Fruit fly (Drosophila melanogaster) whole organism, embryonic: ENCODE results near the gene CG32066.

Source experiments
- ATbp ChIP-seq: fragments of 200-800 bp; sonication (Bioruptor generic); optimal IDR thresholded peaks from 2 replicates; lab custom pipeline; 2017; ENCODE audit warnings: missing biosample characterization, mild to moderate bottlenecking, missing genetic modification characterization, missing genetic modification reagents
- C15 ChIP-seq: fragments of 200-800 bp; sonication (Bioruptor generic); IDR thresholded peaks from 3 replicates; pipeline ENCODE4 v1.3.6; 2022; ENCODE audit warnings: missing biosample characterization, missing genetic modification characterization
- CG10209 ChIP-seq: fragments of 200-800 bp; sonication (Bioruptor generic); optimal IDR thresholded peaks from 3 replicates; lab custom pipeline; 2017; ENCODE audit warnings: missing biosample characterization, mild to moderate bottlenecking, missing genetic modification characterization, missing genetic modification reagents
- CG10654 ChIP-seq: fragments of 200-800 bp; sonication (Bioruptor generic); optimal IDR thresholded peaks from 2 replicates; lab custom pipeline; 2016; ENCODE audit warnings: missing biosample characterization, missing genetic modification characterization
- CG11723 ChIP-seq: fragments of 200-800 bp; sonication (Bioruptor generic); optimal IDR thresholded peaks from 2 replicates; lab custom pipeline; 2017; ENCODE audit warnings: missing biosample characterization, mild to moderate bottlenecking, missing genetic modification characterization
- CG12071 ChIP-seq: fragments of 200-800 bp; sonication (Bioruptor generic); optimal IDR thresholded peaks from 3 replicates; lab custom pipeline; 2018; ENCODE audit warnings: missing biosample characterization, mild to moderate bottlenecking, missing genetic modification characterization
- CG12104 ChIP-seq: fragments of 200-800 bp; sonication (Bioruptor generic); optimal IDR thresholded peaks from 3 replicates; lab custom pipeline; 2016; ENCODE audit warnings: missing biosample characterization, missing genetic modification characterization
- CG12744 ChIP-seq: fragments of 200-800 bp; sonication (Bioruptor generic); optimal IDR thresholded peaks from 2 replicates; lab custom pipeline; 2016; ENCODE audit warnings: missing biosample characterization, missing genetic modification characterization
- CG12769 ChIP-seq: fragments of 200-800 bp; sonication (Bioruptor generic); optimal IDR thresholded peaks from 2 replicates; lab custom pipeline; 2019; ENCODE audit warnings: missing biosample characterization, mild to moderate bottlenecking, missing genetic modification characterization, moderate library complexity
- CG13624 ChIP-seq: fragments of 200-800 bp; sonication (Bioruptor generic); optimal IDR thresholded peaks from 2 replicates; lab custom pipeline; 2016; ENCODE audit warnings: missing biosample characterization, missing genetic modification characterization
- CG14667 ChIP-seq: fragments of 200-800 bp; sonication (Bioruptor generic); IDR thresholded peaks from 2 replicates; pipeline ENCODE4 v1.3.6; 2022; ENCODE audit warnings: missing biosample characterization, missing genetic modification characterization
- CG1529 ChIP-seq: fragments of 200-800 bp; sonication (Bioruptor generic); optimal IDR thresholded peaks from 3 replicates; lab custom pipeline; 2018; ENCODE audit warnings: missing biosample characterization, missing genetic modification characterization
- CG16813 ChIP-seq: fragments of 200-800 bp; sonication (Bioruptor generic); IDR thresholded peaks from 3 replicates; pipeline ENCODE4 v1.3.6; 2022; ENCODE audit warnings: missing biosample characterization, missing genetic modification characterization; ENCODE audit not compliant: partially characterized antibody
- CG18262 ChIP-seq: fragments of 200-800 bp; optimal IDR thresholded peaks from 3 replicates; lab custom pipeline; 2019; ENCODE audit warnings: missing biosample characterization, mild to moderate bottlenecking, missing genetic modification characterization, moderate library complexity
- CG34376 ChIP-seq: fragments of 200-800 bp; sonication (Bioruptor generic); optimal IDR thresholded peaks from 2 replicates; lab custom pipeline; 2018; ENCODE audit warnings: missing biosample characterization, mild to moderate bottlenecking, missing genetic modification characterization
- CG3995 ChIP-seq: fragments of 200-800 bp; sonication (Bioruptor generic); optimal IDR thresholded peaks from 3 replicates; lab custom pipeline; 2016; ENCODE audit warnings: missing biosample characterization, missing genetic modification characterization
- CG4360 ChIP-seq: fragments of 200-800 bp; sonication (Bioruptor generic); IDR thresholded peaks from 2 replicates; pipeline ENCODE4 v1.3.6; 2022; ENCODE audit warnings: missing biosample characterization, missing genetic modification characterization
- CG6854 ChIP-seq: fragments of 200-800 bp; sonication (Bioruptor generic); optimal IDR thresholded peaks from 3 replicates; lab custom pipeline; 2017; ENCODE audit warnings: missing biosample characterization, mild to moderate bottlenecking, missing genetic modification characterization
- CG7372 ChIP-seq: fragments of 200-800 bp; sonication (Bioruptor generic); IDR thresholded peaks from 2 replicates; pipeline ENCODE4 v1.3.6; 2022; ENCODE audit warnings: missing biosample characterization, missing genetic modification characterization
- CG8359 ChIP-seq: fragments of 200-800 bp; sonication (Bioruptor generic); optimal IDR thresholded peaks from 2 replicates; lab custom pipeline; 2017; ENCODE audit warnings: missing biosample characterization, mild to moderate bottlenecking, missing genetic modification characterization, borderline replicate concordance
- CG9609 ChIP-seq: fragments of 200-800 bp; sonication (Bioruptor generic); optimal IDR thresholded peaks from 3 replicates; lab custom pipeline; 2016; ENCODE audit warnings: missing biosample characterization, missing genetic modification characterization
- Chrac-16 ChIP-seq: fragments of 200-800 bp; sonication (Bioruptor generic); optimal IDR thresholded peaks from 3 replicates; lab custom pipeline; 2016; ENCODE audit warnings: missing biosample characterization, missing genetic modification characterization
- Dek ChIP-seq: fragments of 200-800 bp; sonication (Bioruptor generic); optimal IDR thresholded peaks from 3 replicates; lab custom pipeline; 2019; ENCODE audit warnings: missing biosample characterization, mild to moderate bottlenecking, missing genetic modification characterization, moderate library complexity
- Dip2 ChIP-seq: fragments of 200-800 bp; sonication (Bioruptor generic); IDR thresholded peaks from 2 replicates; pipeline ENCODE4 v1.3.6; 2022; ENCODE audit warnings: missing biosample characterization, missing genetic modification characterization
- Hsf ChIP-seq: fragments of 200-800 bp; sonication (Bioruptor generic); optimal IDR thresholded peaks from 3 replicates; lab custom pipeline; 2016; ENCODE audit warnings: missing biosample characterization, missing genetic modification characterization
- Jarid2 ChIP-seq: fragments of 200-800 bp; sonication (Bioruptor generic); optimal IDR thresholded peaks from 3 replicates; lab custom pipeline; 2017; ENCODE audit warnings: mild to moderate bottlenecking, missing biosample characterization, missing genetic modification reagents, missing genetic modification characterization
- Max ChIP-seq: fragments of 200-800 bp; sonication (Bioruptor generic); optimal IDR thresholded peaks from 2 replicates; lab custom pipeline; 2016; ENCODE audit warnings: missing biosample characterization, mild to moderate bottlenecking, missing genetic modification characterization
- NC2α ChIP-seq: fragments of 200-800 bp; sonication (Bioruptor generic); optimal IDR thresholded peaks from 2 replicates; lab custom pipeline; 2016; ENCODE audit warnings: missing biosample characterization, missing genetic modification characterization
- Nf-YA ChIP-seq: fragments of 200-800 bp; sonication (Bioruptor generic); IDR thresholded peaks from 2 replicates; pipeline ENCODE4 v1.3.6; 2022; ENCODE audit warnings: missing biosample characterization, missing genetic modification characterization
- Opbp ChIP-seq: fragments of 200-800 bp; sonication (Bioruptor generic); IDR thresholded peaks from 3 replicates; pipeline ENCODE4 v1.3.6; 2022; ENCODE audit warnings: missing biosample characterization, missing genetic modification characterization; ENCODE audit not compliant: partially characterized antibody
- br ChIP-seq: fragments of >200 bp; optimal IDR thresholded peaks from 2 replicates; lab custom pipeline; 2017
- cwo ChIP-seq: fragments of 200-800 bp; sonication (Bioruptor generic); optimal IDR thresholded peaks from 3 replicates; lab custom pipeline; 2017; ENCODE audit warnings: missing biosample characterization, missing genetic modification characterization, mild to moderate bottlenecking, moderate library complexity, missing genetic modification reagents
- dpn ChIP-seq, 2 experiments: fragments of 200-800 bp; sonication (Bioruptor generic); optimal IDR thresholded peaks; 3 replicates each; lab custom pipeline; 2016; ENCODE audit warnings: missing biosample characterization in 2 of 2, missing genetic modification characterization in 2 of 2
- gcm ChIP-seq: fragments of 200-800 bp; sonication (Bioruptor generic); optimal IDR thresholded peaks from 2 replicates; lab custom pipeline; 2019; ENCODE audit warnings: missing biosample characterization, mild to moderate bottlenecking, missing genetic modification characterization, moderate library complexity
- gro ChIP-seq: fragments of 200-800 bp; sonication (Bioruptor generic); optimal IDR thresholded peaks from 2 replicates; lab custom pipeline; 2016; ENCODE audit warnings: missing biosample characterization, missing genetic modification characterization
- h ChIP-seq: fragments of >200 bp; optimal IDR thresholded peaks from 2 replicates; lab custom pipeline; 2017
- hkb ChIP-seq, 2 experiments: fragments of 200-800 bp in 1 of 2; fragments of >200 bp in 1 of 2; sonication (Bioruptor generic) in 1 of 2; IDR thresholded peaks in 1 of 2; optimal IDR thresholded peaks in 1 of 2; 2 replicates each; pipeline versions ENCODE4 v1.3.6 to Lab custom; 2017 to 2022; ENCODE audit warnings: missing biosample characterization in 1 of 2, missing genetic modification characterization in 1 of 2
- inv ChIP-seq: fragments of 200-800 bp; sonication (Bioruptor generic); IDR thresholded peaks from 2 replicates; pipeline ENCODE4 v1.3.6; 2022; ENCODE audit warnings: missing biosample characterization, missing genetic modification characterization; ENCODE audit not compliant: partially characterized antibody
- jing ChIP-seq: fragments of 200-800 bp; sonication (Bioruptor generic); optimal IDR thresholded peaks from 2 replicates; lab custom pipeline; 2018; ENCODE audit warnings: missing biosample characterization, mild to moderate bottlenecking, missing genetic modification characterization
- jumu ChIP-seq: fragments of 200-800 bp; sonication (Bioruptor generic); optimal IDR thresholded peaks from 3 replicates; lab custom pipeline; 2016; ENCODE audit warnings: missing biosample characterization, missing genetic modification characterization
- p53 ChIP-seq: fragments of 200-800 bp; sonication (Bioruptor generic); optimal IDR thresholded peaks from 2 replicates; lab custom pipeline; 2016; ENCODE audit warnings: missing biosample characterization, missing genetic modification characterization
- ranshi ChIP-seq: fragments of 200-800 bp; sonication (Bioruptor generic); IDR thresholded peaks from 2 replicates; pipeline ENCODE4 v1.3.6; 2022; ENCODE audit warnings: missing biosample characterization, missing genetic modification characterization
- sd ChIP-seq: fragments of 200-800 bp; sonication (Bioruptor generic); optimal IDR thresholded peaks from 3 replicates; lab custom pipeline; 2018; ENCODE audit warnings: missing biosample characterization, mild to moderate bottlenecking, missing genetic modification characterization, moderate library complexity
- shn ChIP-seq: fragments of 200-800 bp; sonication (Bioruptor generic); optimal IDR thresholded peaks from 3 replicates; lab custom pipeline; 2016; ENCODE audit warnings: missing biosample characterization, missing genetic modification characterization
- sim ChIP-seq: fragments of 200-800 bp; sonication (Bioruptor generic); IDR thresholded peaks from 2 replicates; pipeline ENCODE4 v1.3.6; 2022; ENCODE audit warnings: missing biosample characterization, missing genetic modification characterization
- so ChIP-seq: fragments of 200-800 bp; sonication (Bioruptor generic); IDR thresholded peaks from 3 replicates; pipeline ENCODE4 v1.3.6; 2022; ENCODE audit warnings: missing biosample characterization, missing genetic modification characterization
- sr ChIP-seq: fragments of 200-800 bp; sonication (Bioruptor generic); IDR thresholded peaks from 3 replicates; pipeline ENCODE4 v1.3.6; 2022; ENCODE audit warnings: missing biosample characterization, missing genetic modification characterization
- tgo ChIP-seq: fragments of 200-800 bp; sonication (Bioruptor generic); IDR thresholded peaks from 3 replicates; pipeline ENCODE4 v1.3.6; 2022; ENCODE audit warnings: missing biosample characterization, missing genetic modification characterization
- zf30C ChIP-seq: fragments of 200-800 bp; sonication (Bioruptor generic); optimal IDR thresholded peaks from 3 replicates; lab custom pipeline; 2018; ENCODE audit warnings: missing biosample characterization, mild to moderate bottlenecking, missing genetic modification characterization
- zfh1 ChIP-seq: fragments of 200-800 bp; sonication (Bioruptor generic); IDR thresholded peaks from 3 replicates; pipeline ENCODE4 v1.3.6; 2022; ENCODE audit warnings: missing biosample characterization, missing genetic modification characterization

The CG32066 gene

dm6 chr3L:10665433-10666150, 4.8 kb upstream of the CG32066 start (continued):
- peak; percentile 96 for TF ChIP-seq CG34376 (GFP tag; lab: Kevin White, UChicago)
- peak; percentile 93 for TF ChIP-seq tgo (GFP tag; lab: Robert Waterston, UW)
- peak; percentile 94 for TF ChIP-seq cwo (GFP tag; lab: Kevin White, UChicago)
- TF ChIP-seq Dip2 = peak; percentile 23; the same call in 1 of the 2 replicates
- peak; percentile 98 for TF ChIP-seq CG12104 (GFP tag; lab: Kevin White, UChicago)
- TF ChIP-seq CG14667 (GFP tag; lab: Robert Waterston, UW) = peak; percentile 86
- TF ChIP-seq zf30C (GFP tag; lab: Kevin White, UChicago) = no peak
- TF ChIP-seq gcm (GFP tag; lab: Kevin White, UChicago) = peak; percentile 99
- TF ChIP-seq CG12744 = peak; percentile 85
- no peak for TF ChIP-seq Opbp (GFP tag; lab: Robert Waterston, UW)
- peak; percentile 100 for TF ChIP-seq CG18262 (tag; lab: Kevin White, UChicago)
- TF ChIP-seq CG11723 (GFP tag; lab: Kevin White, UChicago) = peak; percentile 97
- no peak for TF ChIP-seq CG16813 (GFP tag; lab: Robert Waterston, UW)
- peak; percentile 97 for TF ChIP-seq Max
- peak; percentile 92 for TF ChIP-seq CG12769 (tag; lab: Kevin White, UChicago)
- TF ChIP-seq h (lab: Kevin White, UChicago) = no peak
- TF ChIP-seq hkb (optimal IDR thresholded peaks at IDR 0.05; lab: Kevin White, UChicago) = no peak
- TF ChIP-seq hkb (GFP tag; IDR thresholded peaks at IDR 0.05; lab: Robert Waterston, UW) = peak; percentile 95
- peak; percentile 95 for TF ChIP-seq Dek (tag; lab: Kevin White, UChicago)
- TF ChIP-seq CG1529 (GFP tag; lab: Kevin White, UChicago) = peak; percentile 97
- no peak for TF ChIP-seq sr (GFP tag; lab: Robert Waterston, UW)
- TF ChIP-seq dpn (GFP tag; optimal IDR thresholded peaks at IDR 0.05; lab: Kevin White, UChicago) = peak; percentile 86 to 95
- peak; percentile 53 for TF ChIP-seq shn (GFP tag; lab: Kevin White, UChicago)
- TF ChIP-seq so (GFP tag; lab: Robert Waterston, UW) = peak; percentile 93
- peak; percentile 79; the same call in 2 of the 3 replicates for TF ChIP-seq C15
- TF ChIP-seq Hsf (GFP tag; lab: Kevin White, UChicago) = peak; percentile 93
- TF ChIP-seq CG7372 (GFP tag; lab: Robert Waterston, UW) = peak; percentile 90
- TF ChIP-seq br = no peak
- TF ChIP-seq CG4360 (GFP tag; lab: Robert Waterston, UW) = peak; percentile 70
- TF ChIP-seq CG9609 = peak; percentile 69
- TF ChIP-seq Nf-YA (GFP tag; lab: Robert Waterston, UW) = peak; percentile 65
- TF ChIP-seq CG3995 (GFP tag; lab: Kevin White, UChicago) = peak; percentile 75
- peak; percentile 89 for TF ChIP-seq jing
- TF ChIP-seq CG8359 (GFP tag; lab: Kevin White, UChicago) = peak; percentile 91
- peak; percentile 83 for TF ChIP-seq CG13624 (GFP tag; lab: Kevin White, UChicago)
- TF ChIP-seq sd (tag; lab: Kevin White, UChicago) = peak; percentile 89
- TF ChIP-seq CG10654 (GFP tag; lab: Kevin White, UChicago) = peak; percentile 89
- TF ChIP-seq CG12071 (GFP tag; lab: Kevin White, UChicago) = peak; percentile 94
- peak; percentile 97 for TF ChIP-seq CG6854 (GFP tag; lab: Kevin White, UChicago)
- peak; percentile 81 for TF ChIP-seq ranshi
- TF ChIP-seq ATbp = peak; percentile 96
- peak; percentile 81 for TF ChIP-seq gro (GFP tag; lab: Kevin White, UChicago)
- TF ChIP-seq sim (GFP tag; lab: Robert Waterston, UW) = peak; percentile 91
- peak; percentile 91 for TF ChIP-seq zfh1
- TF ChIP-seq Jarid2 (GFP tag; lab: Kevin White, UChicago) = peak; percentile 90
- peak; percentile 98 for TF ChIP-seq CG10209
- TF ChIP-seq p53 (GFP tag; lab: Kevin White, UChicago) = peak; percentile 74
- TF ChIP-seq jumu = peak; percentile 91
- TF ChIP-seq Chrac-16 = peak; percentile 94
- TF ChIP-seq NC2α (GFP tag; lab: Kevin White, UChicago) = peak; percentile 64
- TF ChIP-seq inv (GFP tag; lab: Robert Waterston, UW) = no peak
